Fruit fly (Drosophila melanogaster) whole organism, embryonic: Measurements from ENCODE around the gene PK1-R.

Source experiments
- Atf-2 ChIP-seq: fragments of 200-800 bp; sonication (Bioruptor generic); optimal IDR thresholded peaks from 2 replicates; lab custom pipeline; 2016; ENCODE audit warnings: missing biosample characterization, missing genetic modification characterization
- Atf3 ChIP-seq: fragments of 200-800 bp; sonication (Bioruptor generic); optimal IDR thresholded peaks from 3 replicates; lab custom pipeline; 2016; ENCODE audit warnings: missing biosample characterization, missing genetic modification characterization
- Bdp1 ChIP-seq: fragments of 200-800 bp; sonication (Bioruptor generic); optimal IDR thresholded peaks from 3 replicates; lab custom pipeline; 2016; ENCODE audit warnings: missing biosample characterization, missing genetic modification characterization
- BtbVII ChIP-seq: fragments of 200-800 bp; sonication (Bioruptor generic); optimal IDR thresholded peaks from 3 replicates; lab custom pipeline; 2017; ENCODE audit warnings: missing biosample characterization, mild to moderate bottlenecking, missing genetic modification characterization
- CG10366 ChIP-seq: fragments of 200-800 bp; sonication (Bioruptor generic); IDR thresholded peaks from 2 replicates; pipeline ENCODE4 v1.3.6; 2022; ENCODE audit warnings: missing biosample characterization, missing genetic modification characterization
- CG10959 ChIP-seq: fragments of 200-800 bp; sonication (Bioruptor generic); IDR thresholded peaks from 2 replicates; pipeline ENCODE4 v1.3.6; 2022; ENCODE audit warnings: missing biosample characterization, missing genetic modification characterization
- CG11085 ChIP-seq: fragments of 200-800 bp; sonication (Bioruptor generic); IDR thresholded peaks from 2 replicates; pipeline ENCODE4 v1.3.6; 2022; ENCODE audit warnings: missing biosample characterization, missing genetic modification characterization
- CG12299 ChIP-seq: fragments of 200-800 bp; sonication (Bioruptor generic); optimal IDR thresholded peaks from 2 replicates; lab custom pipeline; 2018; ENCODE audit warnings: missing biosample characterization, mild to moderate bottlenecking, missing genetic modification characterization
- CG12659 ChIP-seq: fragments of 200-800 bp; sonication (Bioruptor generic); optimal IDR thresholded peaks from 3 replicates; lab custom pipeline; 2017; ENCODE audit warnings: mild to moderate bottlenecking, missing biosample characterization, missing genetic modification reagents, missing genetic modification characterization
- CG15601 ChIP-seq: fragments of 200-800 bp; sonication (Bioruptor generic); optimal IDR thresholded peaks from 3 replicates; lab custom pipeline; 2019; ENCODE audit warnings: missing biosample characterization, mild to moderate bottlenecking, missing genetic modification characterization, moderate library complexity
- CG15696 ChIP-seq: fragments of 200-800 bp; sonication (Bioruptor generic); optimal IDR thresholded peaks from 2 replicates; lab custom pipeline; 2019; ENCODE audit warnings: missing biosample characterization, mild to moderate bottlenecking, missing genetic modification characterization, moderate library complexity
- CG17328 ChIP-seq: fragments of 200-800 bp; sonication (Bioruptor generic); IDR thresholded peaks from 2 replicates; pipeline ENCODE4 v1.3.6; 2022; ENCODE audit warnings: missing biosample characterization, missing genetic modification characterization
- CG2678 ChIP-seq: fragments of 200-800 bp; sonication (Bioruptor generic); optimal IDR thresholded peaks from 3 replicates; lab custom pipeline; 2019; ENCODE audit warnings: missing biosample characterization, mild to moderate bottlenecking, missing genetic modification characterization, moderate library complexity
- CG2889 ChIP-seq: fragments of 200-800 bp; sonication (Bioruptor generic); IDR thresholded peaks from 3 replicates; pipeline ENCODE4 v1.3.6; 2022; ENCODE audit warnings: missing biosample characterization, missing genetic modification characterization
- CG30403 ChIP-seq: fragments of 200-800 bp; sonication (Bioruptor generic); optimal IDR thresholded peaks from 3 replicates; lab custom pipeline; 2016; ENCODE audit warnings: missing biosample characterization, missing genetic modification characterization
- CG3065 ChIP-seq: fragments of 200-800 bp; sonication (Bioruptor generic); optimal IDR thresholded peaks from 2 replicates; lab custom pipeline; 2016; ENCODE audit warnings: missing biosample characterization, missing genetic modification characterization
- CG3847 ChIP-seq: fragments of 200-800 bp; sonication (Bioruptor generic); IDR thresholded peaks from 2 replicates; pipeline ENCODE4 v1.3.6; 2022; ENCODE audit warnings: missing biosample characterization, missing genetic modification characterization
- CG43689 ChIP-seq: fragments of 200-800 bp; sonication (Bioruptor generic); IDR thresholded peaks from 2 replicates; pipeline ENCODE4 v1.3.6; 2022; ENCODE audit warnings: missing biosample characterization, missing genetic modification characterization
- CG6175 ChIP-seq: fragments of 200-800 bp; sonication (Bioruptor generic); IDR thresholded peaks from 3 replicates; pipeline ENCODE4 v1.3.6; 2022; ENCODE audit warnings: missing biosample characterization, missing genetic modification characterization
- CG6254 ChIP-seq: fragments of 200-800 bp; sonication (Bioruptor generic); optimal IDR thresholded peaks from 3 replicates; lab custom pipeline; 2017; ENCODE audit warnings: mild to moderate bottlenecking, missing biosample characterization, missing genetic modification reagents, missing genetic modification characterization
- CrebB ChIP-seq: fragments of 200-800 bp; sonication (Bioruptor generic); optimal IDR thresholded peaks from 3 replicates; lab custom pipeline; 2018; ENCODE audit warnings: missing biosample characterization, mild to moderate bottlenecking, missing genetic modification characterization
- Dad ChIP-seq: fragments of 200-800 bp; sonication (Bioruptor generic); optimal IDR thresholded peaks from 3 replicates; lab custom pipeline; 2016; ENCODE audit warnings: missing biosample characterization, missing genetic modification characterization
- Elba2 ChIP-seq: fragments of 200-800 bp; sonication (Bioruptor generic); optimal IDR thresholded peaks from 3 replicates; lab custom pipeline; 2016; ENCODE audit warnings: missing biosample characterization, missing genetic modification characterization
- Fer3 ChIP-seq: fragments of 200-800 bp; sonication (Bioruptor generic); optimal IDR thresholded peaks from 2 replicates; lab custom pipeline; 2018; ENCODE audit warnings: missing biosample characterization, mild to moderate bottlenecking, missing genetic modification characterization, moderate library complexity
- Gsc ChIP-seq: fragments of 200-800 bp; sonication (Bioruptor generic); IDR thresholded peaks from 2 replicates; pipeline ENCODE4 v1.3.6; 2022; ENCODE audit warnings: missing biosample characterization, missing genetic modification characterization
- Gug ChIP-seq: fragments of 200-800 bp; sonication (Bioruptor generic); IDR thresholded peaks from 4 replicates; pipeline ENCODE4 v1.3.6; 2022; ENCODE audit warnings: missing biosample characterization, missing genetic modification characterization
- Lhr ChIP-seq: fragments of 200-800 bp; sonication (Bioruptor generic); optimal IDR thresholded peaks from 3 replicates; lab custom pipeline; 2017; ENCODE audit warnings: mild to moderate bottlenecking, missing biosample characterization, missing genetic modification reagents, missing genetic modification characterization
- Max ChIP-seq: fragments of 200-800 bp; sonication (Bioruptor generic); optimal IDR thresholded peaks from 2 replicates; lab custom pipeline; 2016; ENCODE audit warnings: missing biosample characterization, mild to moderate bottlenecking, missing genetic modification characterization
- Mes4 ChIP-seq: fragments of 200-800 bp; sonication (Bioruptor generic); optimal IDR thresholded peaks from 2 replicates; lab custom pipeline; 2016; ENCODE audit warnings: missing biosample characterization, missing genetic modification characterization
- NC2α ChIP-seq: fragments of 200-800 bp; sonication (Bioruptor generic); optimal IDR thresholded peaks from 2 replicates; lab custom pipeline; 2016; ENCODE audit warnings: missing biosample characterization, missing genetic modification characterization
- NC2β ChIP-seq: fragments of 200-800 bp; sonication (Bioruptor generic); optimal IDR thresholded peaks from 2 replicates; lab custom pipeline; 2016; ENCODE audit warnings: missing biosample characterization, missing genetic modification characterization
- Nf-YC ChIP-seq: fragments of 200-800 bp; optimal IDR thresholded peaks from 3 replicates; lab custom pipeline; 2019; ENCODE audit warnings: missing biosample characterization, mild to moderate bottlenecking, missing genetic modification characterization, moderate library complexity
- NfI ChIP-seq: fragments of 200-800 bp; sonication (Bioruptor generic); optimal IDR thresholded peaks from 3 replicates; lab custom pipeline; 2018; ENCODE audit warnings: missing biosample characterization, mild to moderate bottlenecking, missing genetic modification characterization, moderate library complexity
- Six4 ChIP-seq: fragments of 200-800 bp; sonication (Bioruptor generic); optimal IDR thresholded peaks from 2 replicates; lab custom pipeline; 2016; ENCODE audit warnings: missing biosample characterization, missing genetic modification characterization
- Sox100B ChIP-seq: fragments of 200-800 bp; sonication (Bioruptor generic); optimal IDR thresholded peaks from 3 replicates; lab custom pipeline; 2018; ENCODE audit warnings: missing biosample characterization, mild to moderate bottlenecking, missing genetic modification characterization
- bcd ChIP-seq: fragments of 200-800 bp; sonication (Bioruptor generic); optimal IDR thresholded peaks from 2 replicates; lab custom pipeline; 2017; ENCODE audit warnings: missing biosample characterization, mild to moderate bottlenecking, missing genetic modification characterization
- bsh ChIP-seq, 2 experiments: fragments of 200-800 bp; sonication (Bioruptor generic); optimal IDR thresholded peaks; 2 replicates each; lab custom pipeline; 2017 to 2018; ENCODE audit warnings: mild to moderate bottlenecking in 2 of 2, missing biosample characterization in 2 of 2, missing genetic modification characterization in 2 of 2, moderate library complexity in 1 of 2
- cad ChIP-seq: fragments of >200 bp; optimal IDR thresholded peaks from 2 replicates; lab custom pipeline; 2017; ENCODE audit warnings: missing biosample characterization, missing genetic modification characterization
- dimm ChIP-seq: fragments of 200-800 bp; sonication (Bioruptor generic); IDR thresholded peaks from 2 replicates; pipeline ENCODE4 v1.3.6; 2022; ENCODE audit warnings: missing biosample characterization, missing genetic modification characterization
- dysf ChIP-seq: fragments of 200-800 bp; sonication (Bioruptor generic); IDR thresholded peaks from 3 replicates; pipeline ENCODE4 v1.3.6; 2022; ENCODE audit warnings: missing biosample characterization, missing genetic modification characterization
- fd3F ChIP-seq: fragments of 200-800 bp; sonication (Bioruptor generic); optimal IDR thresholded peaks from 2 replicates; lab custom pipeline; 2018; ENCODE audit warnings: missing biosample characterization, mild to moderate bottlenecking, missing genetic modification characterization, moderate library complexity
- gce ChIP-seq: fragments of 200-800 bp; sonication (Bioruptor generic); IDR thresholded peaks from 3 replicates; pipeline ENCODE4 v1.3.6; 2022; ENCODE audit warnings: missing biosample characterization, missing genetic modification characterization
- gt ChIP-seq: fragments of 200-800 bp; sonication (Bioruptor generic); IDR thresholded peaks from 2 replicates; pipeline ENCODE4 v1.3.6; 2022; ENCODE audit warnings: missing biosample characterization, missing genetic modification characterization
- h ChIP-seq: fragments of >200 bp; optimal IDR thresholded peaks from 2 replicates; lab custom pipeline; 2017
- mirr ChIP-seq: fragments of 200-800 bp; sonication (Bioruptor generic); optimal IDR thresholded peaks from 3 replicates; lab custom pipeline; 2018; ENCODE audit warnings: missing biosample characterization, mild to moderate bottlenecking, missing genetic modification characterization
- oc ChIP-seq: fragments of 200-800 bp; sonication (Bioruptor generic); optimal IDR thresholded peaks from 2 replicates; lab custom pipeline; 2018; ENCODE audit warnings: missing biosample characterization, mild to moderate bottlenecking, missing genetic modification characterization, moderate library complexity
- scrt ChIP-seq: fragments of 200-800 bp; sonication (Bioruptor generic); optimal IDR thresholded peaks from 2 replicates; lab custom pipeline; 2018; ENCODE audit warnings: missing biosample characterization, mild to moderate bottlenecking, missing genetic modification characterization, moderate library complexity
- sd ChIP-seq: fragments of 200-800 bp; sonication (Bioruptor generic); optimal IDR thresholded peaks from 3 replicates; lab custom pipeline; 2018; ENCODE audit warnings: missing biosample characterization, mild to moderate bottlenecking, missing genetic modification characterization, moderate library complexity
- slp2 ChIP-seq: fragments of 200-800 bp; sonication (Bioruptor generic); optimal IDR thresholded peaks from 2 replicates; lab custom pipeline; 2016; ENCODE audit warnings: missing biosample characterization, missing genetic modification characterization
- sob ChIP-seq: fragments of 200-800 bp; sonication (Bioruptor generic); IDR thresholded peaks from 2 replicates; pipeline ENCODE4 v1.3.6; 2022; ENCODE audit warnings: missing biosample characterization, missing genetic modification characterization

The PK1-R gene

DNA sequence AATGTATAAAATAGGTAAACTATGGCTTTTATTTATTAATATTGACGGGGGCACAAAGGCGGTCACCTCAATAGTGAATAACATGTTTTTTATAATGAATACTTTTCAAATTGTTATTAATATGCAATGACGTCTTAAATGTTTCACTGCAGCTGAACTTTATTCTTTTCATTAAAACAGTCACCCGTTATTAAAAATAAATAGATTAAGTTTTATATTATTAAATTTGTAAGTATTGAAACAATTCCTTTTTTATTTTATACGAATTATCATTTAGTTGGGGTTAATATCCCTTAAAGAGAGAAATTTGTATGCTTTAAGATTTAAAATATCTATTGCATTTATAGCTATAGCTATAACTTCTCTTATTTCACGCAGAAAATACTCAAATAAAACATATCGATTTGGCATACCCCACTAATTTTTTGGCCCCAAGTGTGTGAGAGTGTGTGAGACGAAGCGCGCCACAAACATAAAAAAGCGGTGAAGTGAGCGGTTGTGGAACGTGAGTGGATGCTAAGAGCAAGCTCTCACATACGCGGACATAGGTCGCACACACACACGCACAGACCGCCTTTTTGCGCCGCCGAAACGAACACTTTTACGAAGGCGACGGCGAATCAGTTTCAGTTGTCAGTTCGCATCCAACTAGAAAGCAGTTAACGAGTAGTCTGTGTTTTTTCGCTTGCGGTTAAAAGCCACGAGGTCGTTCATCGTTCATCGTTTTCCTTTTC, 46.4 kb downstream of the PK1-R start, which contains the start of gene foxo (continued):
- TF ChIP-seq scrt (peak; percentile 74), h (lab: Kevin White, UChicago) (no peak), CG6175 (GFP tag; lab: Robert Waterston, UW) (0 out of 3 replicates have a peak, but pooled peaks have one; percentile 34), CrebB (tag; lab: Kevin White, UChicago) (peak; percentile 10), NC2β (GFP tag; lab: Kevin White, UChicago) (no peak), sd (tag; lab: Kevin White, UChicago) (peak; percentile 50), CG15696 (tag; lab: Kevin White, UChicago) (peak; percentile 41), Lhr (GFP tag; lab: Kevin White, UChicago) (peak; percentile 17), Gug (GFP tag; lab: Robert Waterston, UW) (no peak; the same call in 3 of the 4 replicates), sob (GFP tag; lab: Robert Waterston, UW) (peak; percentile 41; the same call in 1 of the 2 replicates), Bdp1 (no peak), slp2 (GFP tag; lab: Kevin White, UChicago) (no peak), CG15601 (tag; lab: Kevin White, UChicago) (peak; percentile 79), gt (GFP tag; lab: Robert Waterston, UW) (no peak), CG2678 (peak; percentile 96), dimm (no peak), CG3847 (GFP tag; lab: Robert Waterston, UW) (peak; percentile 59), Max (GFP tag; lab: Kevin White, UChicago) (peak; percentile 8), CG12299 (tag; lab: Kevin White, UChicago) (peak; percentile 77), dysf (GFP tag; lab: Robert Waterston, UW) (peak; percentile 76; the same call in 2 of the 3 replicates), CG3065 (GFP tag; lab: Kevin White, UChicago) (peak; percentile 14), Nf-YC (tag; lab: Kevin White, UChicago) (peak; percentile 85), CG43689 (peak; percentile 53; the same call in 1 of the 2 replicates), CG2889 (GFP tag; lab: Robert Waterston, UW) (no peak), gce (GFP tag; lab: Robert Waterston, UW) (no peak), CG10959 (no peak), CG12659 (peak; percentile 96), Sox100B (GFP tag; lab: Kevin White, UChicago) (peak; percentile 94), Mes4 (GFP tag; lab: Kevin White, UChicago) (peak; percentile 42), Fer3 (peak; percentile 83), CG6254 (GFP tag; lab: Kevin White, UChicago) (peak; percentile 74), fd3F (GFP tag; lab: Kevin White, UChicago) (peak; percentile 77), Gsc (GFP tag; lab: Robert Waterston, UW) (no peak), CG10366 (GFP tag; lab: Robert Waterston, UW) (peak; percentile 49; the same call in 1 of the 2 replicates), CG11085 (GFP tag; lab: Robert Waterston, UW) (no peak), bsh (GFP tag; optimal IDR thresholded peaks at IDR 0.05; lab: Kevin White, UChicago) (peak in 1 of 2 experiments; percentile 77), NC2α (GFP tag; lab: Kevin White, UChicago) (no peak), CG17328 (GFP tag; lab: Robert Waterston, UW) (0 out of 2 replicates have a peak, but pooled peaks have one; percentile 49), Atf-2 (GFP tag; lab: Kevin White, UChicago) (no peak), mirr (GFP tag; lab: Kevin White, UChicago) (peak; percentile 49), Six4 (GFP tag; lab: Kevin White, UChicago) (peak; percentile 71), oc (tag; lab: Kevin White, UChicago) (peak; percentile 14), Dad (no peak), CG30403 (peak; percentile 88), BtbVII (GFP tag; lab: Kevin White, UChicago) (peak; percentile 90), bcd (GFP tag; lab: Kevin White, UChicago) (peak; percentile 85), cad (no peak), NfI (GFP tag; lab: Kevin White, UChicago) (peak; percentile 66), Elba2 (GFP tag; lab: Kevin White, UChicago) (no peak), Atf3 (no peak)
